Fruit fly (Drosophila melanogaster) whole organism: ENCODE results near the gene hang.

ENCODE experiments used
- CG8478 ChIP-seq: fragments of >200 bp; optimal IDR thresholded peaks from 2 replicates; lab custom pipeline; 2018; ENCODE audit warnings: inconsistent platforms
- EcR ChIP-seq, 2 experiments: fragments of >200 bp; optimal IDR thresholded peaks; 2 replicates each; lab custom pipeline; 2017; ENCODE audit warnings: missing biosample characterization in 2 of 2, missing genetic modification characterization in 2 of 2, missing genetic modification reagents in 2 of 2
- pan ChIP-seq: fragments of >200 bp; optimal IDR thresholded peaks from 2 replicates; lab custom pipeline; 2017
- psq ChIP-seq: fragments of >200 bp; optimal IDR thresholded peaks from 2 replicates; lab custom pipeline; 2017

DNA sequence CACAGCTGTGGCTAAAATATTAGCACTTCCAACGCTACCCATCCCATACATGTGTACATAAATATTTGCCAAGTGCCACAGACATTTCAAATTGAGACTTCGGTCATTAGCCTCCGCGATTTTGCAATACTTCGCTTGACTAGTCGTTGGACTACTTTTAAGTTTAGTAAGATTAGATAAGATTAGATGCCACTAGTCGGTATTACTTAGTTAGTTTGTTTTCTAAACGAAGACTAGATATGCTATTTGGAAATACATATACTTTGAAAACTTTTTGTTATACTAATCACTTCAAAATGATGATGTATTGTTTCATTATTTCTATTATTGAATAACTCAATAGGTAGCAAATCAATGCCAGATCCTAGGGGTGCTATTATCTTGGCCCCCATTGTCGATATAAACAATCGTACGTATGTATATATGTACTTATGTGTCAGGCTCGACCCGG lies 36.7 kb upstream of the hang start:
- TF ChIP-seq pan (lab: Kevin White, UChicago): no peak
- no peak for TF ChIP-seq EcR (GFP tag; optimal IDR thresholded peaks at IDR 0.05; lab: Kevin White, UChicago)
- no peak for TF ChIP-seq psq (lab: Kevin White, UChicago)
- TF ChIP-seq CG8478 (lab: Kevin White, UChicago): no peak
